Fruit fly (Drosophila melanogaster): ENCODE data around the gene Ibf1.

Gene Ibf1

dm6 chr3R:9260421-9260973 lies 1.7 kb downstream of the Ibf1 start, which contains the start of gene ATP6AP2 (continued):
- TF ChIP-seq chif (GFP tag; optimal IDR thresholded peaks at IDR 0.05), result no peak
- TF ChIP-seq CG12219 (GFP tag; optimal IDR thresholded peaks at IDR 0.05), result no peak
- no peak for TF ChIP-seq gce (GFP tag; IDR thresholded peaks at IDR 0.05)
- peak; percentile 79 for TF ChIP-seq CG6791 (GFP tag; IDR thresholded peaks at IDR 0.05; ENCODE audit: partially characterized antibody)
- peak; percentile 10 for TF ChIP-seq CG33213 (GFP tag; optimal IDR thresholded peaks at IDR 0.05)
- TF ChIP-seq dpn (GFP tag; optimal IDR thresholded peaks at IDR 0.05), result peak; percentile 33 to 69
- peak; percentile 43 for TF ChIP-seq CG9727 (GFP tag; optimal IDR thresholded peaks at IDR 0.05)
- no peak for TF ChIP-seq bigmax (GFP tag; optimal IDR thresholded peaks at IDR 0.05)
- no peak for TF ChIP-seq CG31224 (GFP tag; IDR thresholded peaks at IDR 0.05)
- TF ChIP-seq CG1602 (GFP tag; optimal IDR thresholded peaks at IDR 0.05), result peak; percentile 32
- peak; percentile 28; the same call in 1 of the 2 replicates for TF ChIP-seq CG6272 (GFP tag; IDR thresholded peaks at IDR 0.05)
- peak; percentile 48; the same call in 2 of the 3 replicates for TF ChIP-seq zen2 (GFP tag; IDR thresholded peaks at IDR 0.05; ENCODE audit: partially characterized antibody)
- TF ChIP-seq Fer3 (tag; optimal IDR thresholded peaks at IDR 0.05), result peak; percentile 64
- TF ChIP-seq CG9817 (tag; optimal IDR thresholded peaks at IDR 0.05), result peak; percentile 49
- TF ChIP-seq kni (GFP tag; optimal IDR thresholded peaks at IDR 0.05), result peak; percentile 14
- peak; percentile 84 for TF ChIP-seq amos (GFP tag; IDR thresholded peaks at IDR 0.05; ENCODE audit: partially characterized antibody)
- TF ChIP-seq sens-2 (GFP tag; IDR thresholded peaks at IDR 0.05), result no peak
- TF ChIP-seq stc (GFP tag; IDR thresholded peaks at IDR 0.05), result no peak; the same call in 1 of the 2 replicates
- TF ChIP-seq CG17359 (tag; optimal IDR thresholded peaks at IDR 0.05), result peak; percentile 65
- TF ChIP-seq sug (tag; optimal IDR thresholded peaks at IDR 0.05), result peak; percentile 80
- no peak for TF ChIP-seq Bteb2 (GFP tag; optimal IDR thresholded peaks at IDR 0.05)
- peak; percentile 71 for TF ChIP-seq nmo (GFP tag; optimal IDR thresholded peaks at IDR 0.05)
- TF ChIP-seq CG7987 (GFP tag; optimal IDR thresholded peaks at IDR 0.05), result peak; percentile 76
- peak; percentile 4 for TF ChIP-seq zfh2 (GFP tag; optimal IDR thresholded peaks at IDR 0.05)
- peak; percentile 51 for TF ChIP-seq CG2129 (GFP tag; IDR thresholded peaks at IDR 0.05; ENCODE audit: partially characterized antibody)
- no peak for TF ChIP-seq CG9215 (GFP tag; IDR thresholded peaks at IDR 0.05)
- TF ChIP-seq prd (optimal IDR thresholded peaks at IDR 0.05), result no peak
- TF ChIP-seq prd (GFP tag; IDR thresholded peaks at IDR 0.05), result 0 out of 3 replicates have a peak, but pooled peaks have one; percentile 32
- TF ChIP-seq Xbp1 (GFP tag; optimal IDR thresholded peaks at IDR 0.05), result peak; percentile 72
- TF ChIP-seq Vsx1 (GFP tag; optimal IDR thresholded peaks at IDR 0.05), result no peak
- peak; percentile 77 for TF ChIP-seq vvl (GFP tag; IDR thresholded peaks at IDR 0.05)
- TF ChIP-seq sob (GFP tag; IDR thresholded peaks at IDR 0.05), result peak; percentile 85
- no peak for TF ChIP-seq luna (GFP tag; optimal IDR thresholded peaks at IDR 0.05)
- peak; percentile 12 for TF ChIP-seq gcm2 (GFP tag; optimal IDR thresholded peaks at IDR 0.05)
- no peak for TF ChIP-seq toy (GFP tag; IDR thresholded peaks at IDR 0.05)
- TF ChIP-seq bcd (GFP tag; optimal IDR thresholded peaks at IDR 0.05), result peak; percentile 36
- TF ChIP-seq unc-4 (GFP tag; IDR thresholded peaks at IDR 0.05; ENCODE audit: partially characterized antibody), result peak; percentile 78
- peak; percentile 27; the same call in 1 of the 3 replicates for TF ChIP-seq tgo (GFP tag; IDR thresholded peaks at IDR 0.05)
- no peak for TF ChIP-seq da (GFP tag; optimal IDR thresholded peaks at IDR 0.05)
- peak; percentile 13 for TF ChIP-seq CG10654 (GFP tag; optimal IDR thresholded peaks at IDR 0.05)
- no peak for TF ChIP-seq CG12071 (GFP tag; optimal IDR thresholded peaks at IDR 0.05)
- peak; percentile 19 for TF ChIP-seq CG2875 (GFP tag; optimal IDR thresholded peaks at IDR 0.05)
- no peak; the same call in 1 of the 3 replicates for TF ChIP-seq CG17361 (GFP tag; IDR thresholded peaks at IDR 0.05)
- peak; percentile 79 for TF ChIP-seq HLH4C (GFP tag; IDR thresholded peaks at IDR 0.05; ENCODE audit: partially characterized antibody)
- peak; percentile 66 for TF ChIP-seq CG32532 (GFP tag; IDR thresholded peaks at IDR 0.05)
- TF ChIP-seq pan (optimal IDR thresholded peaks at IDR 0.05), result no peak
- TF ChIP-seq pan (GFP tag; optimal IDR thresholded peaks at IDR 0.05 in 1 of 2, IDR thresholded peaks at IDR 0.05 in 1 of 2), result peak in 1 of 2 experiments; percentile 66
- no peak for TF ChIP-seq pita (GFP tag; optimal IDR thresholded peaks at IDR 0.05)
- peak; percentile 72; the same call in 2 of the 3 replicates for TF ChIP-seq CG11456 (GFP tag; IDR thresholded peaks at IDR 0.05)
- peak; percentile 47; the same call in 1 of the 2 replicates for TF ChIP-seq Ptx1 (GFP tag; IDR thresholded peaks at IDR 0.05)
